Fruit fly (Drosophila melanogaster) whole organism, embryonic: ENCODE data around the gene Gld2.

Source experiments
- ATbp ChIP-seq: fragments of 200-800 bp; sonication (Bioruptor generic); optimal IDR thresholded peaks from 2 replicates; lab custom pipeline; 2017; ENCODE audit warnings: missing biosample characterization, mild to moderate bottlenecking, missing genetic modification characterization, missing genetic modification reagents
- Ada2b ChIP-seq: fragments of 200-800 bp; sonication (Bioruptor generic); IDR thresholded peaks from 2 replicates; pipeline ENCODE4 v1.3.6; 2022; ENCODE audit warnings: missing biosample characterization, missing genetic modification characterization
- Atf3 ChIP-seq: fragments of 200-800 bp; sonication (Bioruptor generic); optimal IDR thresholded peaks from 3 replicates; lab custom pipeline; 2016; ENCODE audit warnings: missing biosample characterization, missing genetic modification characterization
- Bgb ChIP-seq: fragments of 200-800 bp; sonication (Bioruptor generic); IDR thresholded peaks from 2 replicates; pipeline ENCODE4 v1.3.6; 2022; ENCODE audit warnings: missing biosample characterization, missing genetic modification characterization; ENCODE audit not compliant: partially characterized antibody
- CG10209 ChIP-seq: fragments of 200-800 bp; sonication (Bioruptor generic); optimal IDR thresholded peaks from 3 replicates; lab custom pipeline; 2017; ENCODE audit warnings: missing biosample characterization, mild to moderate bottlenecking, missing genetic modification characterization, missing genetic modification reagents
- CG10959 ChIP-seq: fragments of 200-800 bp; sonication (Bioruptor generic); IDR thresholded peaks from 2 replicates; pipeline ENCODE4 v1.3.6; 2022; ENCODE audit warnings: missing biosample characterization, missing genetic modification characterization
- CG12219 ChIP-seq: fragments of 200-800 bp; sonication (Bioruptor generic); optimal IDR thresholded peaks from 3 replicates; lab custom pipeline; 2018; ENCODE audit warnings: missing biosample characterization, mild to moderate bottlenecking, missing genetic modification characterization
- CG15269 ChIP-seq: fragments of 200-800 bp; sonication (Bioruptor generic); optimal IDR thresholded peaks from 2 replicates; lab custom pipeline; 2018; ENCODE audit warnings: missing biosample characterization, mild to moderate bottlenecking, missing genetic modification characterization, moderate library complexity
- CG16813 ChIP-seq: fragments of 200-800 bp; sonication (Bioruptor generic); IDR thresholded peaks from 3 replicates; pipeline ENCODE4 v1.3.6; 2022; ENCODE audit warnings: missing biosample characterization, missing genetic modification characterization; ENCODE audit not compliant: partially characterized antibody
- CG17328 ChIP-seq: fragments of 200-800 bp; sonication (Bioruptor generic); IDR thresholded peaks from 2 replicates; pipeline ENCODE4 v1.3.6; 2022; ENCODE audit warnings: missing biosample characterization, missing genetic modification characterization
- CG17829 ChIP-seq: fragments of 200-800 bp; optimal IDR thresholded peaks from 2 replicates; lab custom pipeline; 2019; ENCODE audit warnings: missing biosample characterization, mild to moderate bottlenecking, missing genetic modification characterization, moderate library complexity
- CG1832 ChIP-seq: fragments of 200-800 bp; sonication (Bioruptor generic); optimal IDR thresholded peaks from 2 replicates; lab custom pipeline; 2017; ENCODE audit warnings: missing biosample characterization, mild to moderate bottlenecking, missing genetic modification characterization, inconsistent platforms
- CG2678 ChIP-seq: fragments of 200-800 bp; sonication (Bioruptor generic); optimal IDR thresholded peaks from 3 replicates; lab custom pipeline; 2019; ENCODE audit warnings: missing biosample characterization, mild to moderate bottlenecking, missing genetic modification characterization, moderate library complexity
- CG2875 ChIP-seq: fragments of 200-800 bp; sonication (Bioruptor generic); optimal IDR thresholded peaks from 2 replicates; lab custom pipeline; 2017; ENCODE audit warnings: missing biosample characterization, mild to moderate bottlenecking, missing genetic modification characterization, missing genetic modification reagents
- CG31441 ChIP-seq: fragments of 200-800 bp; sonication (Bioruptor generic); IDR thresholded peaks from 2 replicates; pipeline ENCODE4 v1.3.6; 2022; ENCODE audit warnings: missing biosample characterization, missing genetic modification characterization
- CG3281 ChIP-seq: fragments of 200-800 bp; sonication (Bioruptor generic); optimal IDR thresholded peaks from 3 replicates; lab custom pipeline; 2017; ENCODE audit warnings: missing biosample characterization, mild to moderate bottlenecking, missing genetic modification characterization
- CG4424 ChIP-seq: fragments of 200-800 bp; sonication (Bioruptor generic); optimal IDR thresholded peaks from 3 replicates; lab custom pipeline; 2016; ENCODE audit warnings: missing biosample characterization, missing genetic modification characterization
- CG7839 ChIP-seq: fragments of 200-800 bp; sonication (Bioruptor generic); optimal IDR thresholded peaks from 3 replicates; lab custom pipeline; 2018; ENCODE audit warnings: missing biosample characterization, mild to moderate bottlenecking, missing genetic modification characterization, moderate library complexity
- CG8281 ChIP-seq: fragments of 200-800 bp; sonication (Bioruptor generic); optimal IDR thresholded peaks from 2 replicates; lab custom pipeline; 2018; ENCODE audit warnings: missing biosample characterization, mild to moderate bottlenecking, missing genetic modification characterization, moderate library complexity
- D ChIP-seq, 2 experiments: fragments of 200-800 bp in 1 of 2; fragments of >200 bp in 1 of 2; sonication (Bioruptor generic) in 1 of 2; optimal IDR thresholded peaks; 2 replicates in 1 of 2; 3 replicates in 1 of 2; lab custom pipeline; 2017; ENCODE audit warnings: mild to moderate bottlenecking in 1 of 2, missing biosample characterization in 1 of 2, missing genetic modification characterization in 1 of 2, missing genetic modification reagents in 1 of 2
- D19A ChIP-seq: fragments of 200-800 bp; optimal IDR thresholded peaks from 3 replicates; lab custom pipeline; 2019; ENCODE audit warnings: missing biosample characterization, mild to moderate bottlenecking, missing genetic modification characterization, moderate library complexity
- Deaf1 ChIP-seq: fragments of 200-800 bp; optimal IDR thresholded peaks from 3 replicates; lab custom pipeline; 2019; ENCODE audit warnings: missing biosample characterization, mild to moderate bottlenecking, missing genetic modification characterization, moderate library complexity
- Fer1 ChIP-seq: fragments of 200-800 bp; sonication (Bioruptor generic); optimal IDR thresholded peaks from 2 replicates; lab custom pipeline; 2017; ENCODE audit warnings: missing biosample characterization, mild to moderate bottlenecking, missing genetic modification characterization
- Fer2 ChIP-seq: fragments of 200-800 bp; sonication (Bioruptor generic); optimal IDR thresholded peaks from 2 replicates; lab custom pipeline; 2018; ENCODE audit warnings: missing biosample characterization, mild to moderate bottlenecking, missing genetic modification characterization, moderate library complexity
- Gug ChIP-seq: fragments of 200-800 bp; sonication (Bioruptor generic); IDR thresholded peaks from 4 replicates; pipeline ENCODE4 v1.3.6; 2022; ENCODE audit warnings: missing biosample characterization, missing genetic modification characterization
- HLH3B ChIP-seq: fragments of 200-800 bp; sonication (Bioruptor generic); IDR thresholded peaks from 2 replicates; pipeline ENCODE4 v1.3.6; 2022; ENCODE audit warnings: missing biosample characterization, missing genetic modification characterization
- Med ChIP-seq: fragments of 200-800 bp; sonication (Bioruptor generic); peaks from one replicate; lab custom pipeline; 2016; ENCODE audit warnings: missing biosample characterization, missing genetic modification characterization, mild to moderate bottlenecking, inconsistent platforms, moderate library complexity
- Side ChIP-seq: fragments of 200-800 bp; sonication (Bioruptor generic); optimal IDR thresholded peaks from 2 replicates; lab custom pipeline; 2016; ENCODE audit warnings: missing biosample characterization, missing genetic modification characterization
- abd-A ChIP-seq: fragments of 200-800 bp; sonication (Bioruptor generic); optimal IDR thresholded peaks from 3 replicates; lab custom pipeline; 2019; ENCODE audit warnings: missing biosample characterization, mild to moderate bottlenecking, missing genetic modification characterization, moderate library complexity
- amos ChIP-seq: fragments of 200-800 bp; sonication (Bioruptor generic); IDR thresholded peaks from 2 replicates; pipeline ENCODE4 v1.3.6; 2022; ENCODE audit warnings: missing biosample characterization, missing genetic modification characterization; ENCODE audit not compliant: partially characterized antibody
- az2 ChIP-seq: fragments of 200-800 bp; sonication (Bioruptor generic); optimal IDR thresholded peaks from 3 replicates; lab custom pipeline; 2016; ENCODE audit warnings: missing biosample characterization, missing genetic modification characterization
- cg ChIP-seq: fragments of 200-800 bp; sonication (Bioruptor generic); optimal IDR thresholded peaks from 3 replicates; lab custom pipeline; 2019; ENCODE audit warnings: missing biosample characterization, mild to moderate bottlenecking, missing genetic modification characterization, moderate library complexity
- ci ChIP-seq: fragments of 200-800 bp; sonication (Bioruptor generic); IDR thresholded peaks from 3 replicates; pipeline ENCODE4 v1.3.6; 2022; ENCODE audit warnings: missing biosample characterization, missing genetic modification characterization
- cwo ChIP-seq: fragments of 200-800 bp; sonication (Bioruptor generic); optimal IDR thresholded peaks from 3 replicates; lab custom pipeline; 2017; ENCODE audit warnings: missing biosample characterization, missing genetic modification characterization, mild to moderate bottlenecking, moderate library complexity, missing genetic modification reagents
- ems ChIP-seq: fragments of 200-800 bp; sonication (Bioruptor generic); optimal IDR thresholded peaks from 3 replicates; lab custom pipeline; 2016; ENCODE audit warnings: missing biosample characterization, missing genetic modification characterization
- gro ChIP-seq: fragments of 200-800 bp; sonication (Bioruptor generic); optimal IDR thresholded peaks from 2 replicates; lab custom pipeline; 2016; ENCODE audit warnings: missing biosample characterization, missing genetic modification characterization
- jing ChIP-seq: fragments of 200-800 bp; sonication (Bioruptor generic); optimal IDR thresholded peaks from 2 replicates; lab custom pipeline; 2018; ENCODE audit warnings: missing biosample characterization, mild to moderate bottlenecking, missing genetic modification characterization
- lab ChIP-seq: fragments of 200-800 bp; sonication (Bioruptor generic); optimal IDR thresholded peaks from 3 replicates; lab custom pipeline; 2017; ENCODE audit warnings: missing biosample characterization, missing genetic modification characterization, mild to moderate bottlenecking, moderate library complexity, missing genetic modification reagents
- nau ChIP-seq: fragments of 200-800 bp; sonication (Bioruptor generic); optimal IDR thresholded peaks from 3 replicates; lab custom pipeline; 2017; ENCODE audit warnings: missing biosample characterization, mild to moderate bottlenecking, missing genetic modification characterization, missing genetic modification reagents
- nmo ChIP-seq: fragments of 200-800 bp; sonication (Bioruptor generic); optimal IDR thresholded peaks from 2 replicates; lab custom pipeline; 2018; ENCODE audit warnings: missing biosample characterization, mild to moderate bottlenecking, missing genetic modification characterization, moderate library complexity
- pb ChIP-seq: fragments of 200-800 bp; sonication (Bioruptor generic); optimal IDR thresholded peaks from 3 replicates; lab custom pipeline; 2016; ENCODE audit warnings: missing biosample characterization, missing genetic modification characterization
- psq ChIP-seq: fragments of 200-800 bp; sonication (Bioruptor generic); optimal IDR thresholded peaks from 2 replicates; lab custom pipeline; 2017; ENCODE audit warnings: missing biosample characterization, missing genetic modification characterization
- row ChIP-seq: fragments of 200-800 bp; sonication (Bioruptor generic); IDR thresholded peaks from 3 replicates; pipeline ENCODE4 v1.3.6; 2022; ENCODE audit warnings: missing biosample characterization, missing genetic modification characterization
- schlank ChIP-seq: fragments of 200-800 bp; sonication (Bioruptor generic); optimal IDR thresholded peaks from 2 replicates; lab custom pipeline; 2018; ENCODE audit warnings: missing biosample characterization, mild to moderate bottlenecking, missing genetic modification characterization
- ttk ChIP-seq: fragments of 200-800 bp; sonication (Bioruptor generic); IDR thresholded peaks from 2 replicates; pipeline ENCODE4 v2.1.2; 2022; ENCODE audit warnings: missing biosample characterization, missing genetic modification characterization
- twi ChIP-seq: fragments of 200-800 bp; optimal IDR thresholded peaks from 2 replicates; lab custom pipeline; 2019; ENCODE audit warnings: missing biosample characterization, mild to moderate bottlenecking, missing genetic modification characterization, moderate library complexity
- wor ChIP-seq: fragments of 200-800 bp; sonication (Bioruptor generic); IDR thresholded peaks from 2 replicates; pipeline ENCODE4 v1.3.6; 2022; ENCODE audit warnings: missing biosample characterization, missing genetic modification characterization

The Gld2 gene

DNA sequence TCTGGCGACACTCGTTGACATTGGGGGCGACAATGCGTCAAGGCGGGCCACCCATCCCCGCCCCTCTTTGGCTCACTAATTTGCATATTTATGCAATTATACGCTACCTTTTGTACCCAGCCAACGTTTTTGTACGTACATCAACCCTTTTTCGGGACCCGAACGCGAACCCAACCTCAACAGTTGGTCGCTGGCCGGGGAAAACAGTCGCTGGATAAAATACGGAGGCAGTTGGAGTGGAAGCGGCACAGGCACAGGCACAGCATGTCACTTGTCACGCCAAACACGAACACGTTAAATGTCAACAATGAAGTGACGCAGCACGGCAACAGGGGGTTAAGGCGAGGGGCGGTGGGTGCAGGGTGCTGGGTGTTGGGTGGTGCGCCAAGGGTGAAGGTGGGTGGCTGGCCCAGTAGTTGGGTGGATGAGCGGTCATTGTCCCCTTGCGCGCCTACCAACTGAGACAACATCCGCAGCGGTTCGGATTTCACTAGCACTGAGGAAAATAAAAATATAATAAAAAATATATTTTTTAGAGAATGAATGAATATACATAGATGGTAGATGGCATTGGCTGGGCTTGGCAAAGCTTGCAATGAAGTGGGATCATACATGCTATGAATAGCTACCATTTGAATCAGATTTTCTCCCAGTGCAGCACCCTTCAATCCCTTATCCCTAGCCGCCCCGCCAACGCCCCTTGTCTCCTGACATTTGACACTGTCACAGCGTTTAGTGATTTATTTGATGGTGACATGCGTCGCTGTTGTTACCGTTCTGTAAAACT lies 49.2 kb downstream of the Gld2 start:
- peak; percentile 29 for TF ChIP-seq abd-A
- peak; percentile 50; the same call in 1 of the 2 replicates for TF ChIP-seq CG31441 (GFP tag; lab: Robert Waterston, UW)
- peak; percentile 49 for TF ChIP-seq lab (GFP tag; lab: Kevin White, UChicago)
- peak; percentile 30 for TF ChIP-seq Fer1 (GFP tag; lab: Kevin White, UChicago)
- TF ChIP-seq CG15269 = peak; percentile 19
- no peak for TF ChIP-seq gro (GFP tag; lab: Kevin White, UChicago)
- peak; percentile 22; the same call in 1 of the 2 replicates for TF ChIP-seq CG10959 (GFP tag; lab: Robert Waterston, UW)
- no peak for TF ChIP-seq CG3281 (GFP tag; lab: Kevin White, UChicago)
- peak; percentile 24; the same call in 1 of the 2 replicates for TF ChIP-seq Ada2b (GFP tag; lab: Robert Waterston, UW)
- TF ChIP-seq HLH3B (GFP tag; lab: Robert Waterston, UW) = peak; percentile 51; the same call in 1 of the 2 replicates
- TF ChIP-seq CG16813 (GFP tag; lab: Robert Waterston, UW) = no peak
- TF ChIP-seq twi = no peak
- TF ChIP-seq az2 (GFP tag; lab: Kevin White, UChicago) = peak; percentile 23
- peak; percentile 25; the same call in 1 of the 2 replicates for TF ChIP-seq wor (GFP tag; lab: Robert Waterston, UW)
- peak; percentile 37; the same call in 2 of the 4 replicates for TF ChIP-seq Gug
- TF ChIP-seq ci (GFP tag; lab: Robert Waterston, UW) = peak; percentile 65; the same call in 1 of the 3 replicates
- TF ChIP-seq jing = no peak
- no peak for TF ChIP-seq ems (GFP tag; lab: Kevin White, UChicago)
- TF ChIP-seq CG7839 = peak; percentile 44
- peak; percentile 37 for TF ChIP-seq nmo (GFP tag; lab: Kevin White, UChicago)
- TF ChIP-seq ATbp (GFP tag; lab: Kevin White, UChicago) = peak; percentile 55
- no peak for TF ChIP-seq psq (GFP tag; lab: Kevin White, UChicago)
- TF ChIP-seq CG12219 (GFP tag; lab: Kevin White, UChicago) = no peak
- TF ChIP-seq Deaf1 (tag; lab: Kevin White, UChicago) = no peak
- no peak for TF ChIP-seq nau (GFP tag; lab: Kevin White, UChicago)
- TF ChIP-seq D (optimal IDR thresholded peaks at IDR 0.05; lab: Kevin White, UChicago) = no peak
- TF ChIP-seq D (GFP tag; optimal IDR thresholded peaks at IDR 0.05; lab: Kevin White, UChicago) = peak; percentile 16
- no peak for TF ChIP-seq CG8281
- no peak for TF ChIP-seq cg
- peak; percentile 74 for TF ChIP-seq row (GFP tag; lab: Robert Waterston, UW)
- TF ChIP-seq CG17328 = peak; percentile 44; the same call in 1 of the 2 replicates
- no peak for TF ChIP-seq ttk (GFP tag; lab: Robert Waterston, UW)
- no peak for TF ChIP-seq Atf3 (GFP tag; lab: Kevin White, UChicago)
- TF ChIP-seq CG2875 (GFP tag; lab: Kevin White, UChicago) = no peak
- TF ChIP-seq CG10209 (GFP tag; lab: Kevin White, UChicago) = peak; percentile 26
- TF ChIP-seq D19A (tag; lab: Kevin White, UChicago) = no peak
- TF ChIP-seq Med (GFP tag; lab: Kevin White, UChicago) = peak; percentile 29
- TF ChIP-seq CG1832 = no peak
- TF ChIP-seq schlank (tag; lab: Kevin White, UChicago) = no peak
- TF ChIP-seq Fer2 (tag; lab: Kevin White, UChicago) = no peak
- TF ChIP-seq amos (GFP tag; lab: Robert Waterston, UW) = no peak
- peak; percentile 20 for TF ChIP-seq CG4424
- TF ChIP-seq pb = no peak
- no peak for TF ChIP-seq Side (GFP tag; lab: Kevin White, UChicago)
- no peak for TF ChIP-seq cwo (GFP tag; lab: Kevin White, UChicago)
- peak; percentile 35 for TF ChIP-seq CG17829 (tag; lab: Kevin White, UChicago)
- TF ChIP-seq Bgb (GFP tag; lab: Robert Waterston, UW) = no peak
- peak; percentile 45 for TF ChIP-seq CG2678 (tag; lab: Kevin White, UChicago)
